Fruit fly (Drosophila melanogaster) whole organism, prepupa: ENCODE data around the gene CG5181.
A peak's percentile ranks its signal among the peaks of the same experiment; 100 is the strongest.

Experiments
- Blimp-1 ChIP-seq: fragments of 200-800 bp; sonication (Bioruptor generic); optimal IDR thresholded peaks from 3 replicates; lab custom pipeline; 2017; ENCODE audit warnings: missing biosample characterization, missing genetic modification characterization, mild to moderate bottlenecking, moderate library complexity, missing genetic modification reagents
- CG3032 ChIP-seq: fragments of 200-800 bp; optimal IDR thresholded peaks from 2 replicates; lab custom pipeline; 2019; ENCODE audit warnings: missing biosample characterization, mild to moderate bottlenecking, missing genetic modification characterization, moderate library complexity
- CG31627 ChIP-seq: fragments of 200-800 bp; sonication (Bioruptor generic); optimal IDR thresholded peaks from 3 replicates; lab custom pipeline; 2016; ENCODE audit warnings: missing biosample characterization, missing genetic modification characterization
- CG6854 ChIP-seq: fragments of 200-800 bp; sonication (Bioruptor generic); optimal IDR thresholded peaks from 2 replicates; lab custom pipeline; 2017; ENCODE audit warnings: missing biosample characterization, mild to moderate bottlenecking, missing genetic modification characterization
- CG8119 ChIP-seq: fragments of 200-800 bp; sonication (Bioruptor generic); IDR thresholded peaks from 3 replicates; pipeline ENCODE4 v1.3.6; 2022; ENCODE audit warnings: missing biosample characterization, missing genetic modification characterization
- Eip93F ChIP-seq: fragments of 200-800 bp; sonication (Bioruptor generic); optimal IDR thresholded peaks from 2 replicates; lab custom pipeline; 2016; ENCODE audit warnings: missing biosample characterization, mild to moderate bottlenecking, missing genetic modification characterization
- Lpt ChIP-seq: fragments of 200-800 bp; sonication (Bioruptor generic); optimal IDR thresholded peaks from 3 replicates; lab custom pipeline; 2016; ENCODE audit warnings: missing biosample characterization, missing genetic modification characterization
- OdsH ChIP-seq: fragments of 200-800 bp; sonication (Bioruptor generic); optimal IDR thresholded peaks from 3 replicates; lab custom pipeline; 2016; ENCODE audit warnings: missing biosample characterization, missing genetic modification characterization
- net ChIP-seq: fragments of 200-800 bp; sonication (Bioruptor generic); optimal IDR thresholded peaks from 3 replicates; lab custom pipeline; 2016; ENCODE audit warnings: missing biosample characterization, missing genetic modification characterization
- svp ChIP-seq: fragments of 200-800 bp; sonication (Bioruptor generic); peaks from one replicate; lab custom pipeline; 2016; ENCODE audit warnings: missing biosample characterization, missing genetic modification characterization

DNA sequence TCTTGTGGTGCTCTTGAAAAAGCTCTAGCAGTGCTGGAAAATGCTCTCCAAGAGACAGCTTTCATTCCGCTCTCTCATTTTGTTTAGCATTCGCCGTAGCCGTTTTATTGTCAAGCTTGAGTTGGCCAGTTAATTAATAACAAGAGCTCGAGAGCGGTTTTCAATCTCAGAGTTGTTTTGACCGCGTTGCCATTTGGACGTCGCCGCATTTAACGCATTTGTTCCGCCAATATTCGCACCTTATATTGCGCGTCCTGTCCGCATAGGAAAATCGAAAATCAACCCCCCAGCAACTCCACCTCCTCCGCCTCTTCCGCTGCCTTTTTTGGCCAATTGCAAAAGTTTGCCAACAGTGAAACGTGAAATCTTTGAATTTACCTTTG, 27.7 kb upstream of the CG5181 start, which contains the start of gene CG5973:
- TF ChIP-seq CG31627 (GFP tag; lab: Kevin White, UChicago) (no peak), svp (GFP tag; lab: Kevin White, UChicago) (peak; percentile 17), Lpt (GFP tag; lab: Kevin White, UChicago) (no peak), CG3032 (tag; lab: Kevin White, UChicago) (no peak), OdsH (GFP tag; lab: Kevin White, UChicago) (no peak), Blimp-1 (no peak), CG8119 (GFP tag; lab: Robert Waterston, UW) (peak; percentile 37; the same call in 1 of the 3 replicates), Eip93F (no peak), net (GFP tag; lab: Kevin White, UChicago) (peak; percentile 12), CG6854 (GFP tag; lab: Kevin White, UChicago) (peak; percentile 23)
